Worm (Caenorhabditis elegans) whole organism, young adult: ENCODE data around the gene Y46G5A.34.

ENCODE experiments used
- B0035.1 ChIP-seq: sonication (generic microtip); optimal IDR thresholded peaks from 2 replicates; lab custom pipeline; 2016; ENCODE audit warnings: missing genetic modification characterization, mild to moderate bottlenecking, missing compliant biosample characterization, missing genotype, missing genetic modification reagents
- B0261.1 ChIP-seq: sonication (generic microtip); optimal IDR thresholded peaks from 2 replicates; lab custom pipeline; 2016; ENCODE audit warnings: mild to moderate bottlenecking, missing genetic modification characterization, moderate library complexity, missing compliant biosample characterization
- B0336.3 ChIP-seq: fragments of 200-800 bp; sonication (Bioruptor generic); IDR thresholded peaks from 2 replicates; pipeline ENCODE4 v1.3.6; 2022; ENCODE audit warnings: missing genetic modification characterization, missing compliant biosample characterization
- C06A6.2 ChIP-seq: fragments of 200-800 bp; sonication (Bioruptor generic); conservative IDR thresholded peaks from 2 replicates; pipeline ENCODE4 v1.3.6; 2022; ENCODE audit warnings: missing genetic modification characterization, missing compliant biosample characterization
- F37B4.10 ChIP-seq: fragments of 200-800 bp; sonication (Bioruptor generic); IDR thresholded peaks from 2 replicates; pipeline ENCODE4 v1.3.6; 2022; ENCODE audit warnings: missing genetic modification characterization, missing compliant biosample characterization
- F52B5.7 ChIP-seq: sonication (generic microtip); optimal IDR thresholded peaks from 2 replicates; lab custom pipeline; 2016; ENCODE audit warnings: mild to moderate bottlenecking, missing genetic modification characterization, missing compliant biosample characterization
- F57A8.1 ChIP-seq: fragments of 200-800 bp; sonication (Bioruptor generic); optimal IDR thresholded peaks from 2 replicates; lab custom pipeline; 2018; ENCODE audit warnings: mild to moderate bottlenecking, missing genetic modification characterization, moderate library complexity, missing compliant biosample characterization
- F57C9.4 ChIP-seq: sonication (generic microtip); optimal IDR thresholded peaks from 2 replicates; lab custom pipeline; 2017; ENCODE audit warnings: mild to moderate bottlenecking, missing genetic modification characterization, missing compliant biosample characterization
- Y53G8AR.9 ChIP-seq: fragments of 200-800 bp; sonication (Bioruptor generic); conservative IDR thresholded peaks from 2 replicates; pipeline ENCODE4 v1.3.6; 2022; ENCODE audit warnings: missing genetic modification reagents, missing genetic modification characterization, missing compliant biosample characterization
- Y56A3A.18 ChIP-seq: fragments of 200-800 bp; sonication (Bioruptor generic); IDR thresholded peaks from 2 replicates; pipeline ENCODE4 v1.3.6; 2022; ENCODE audit warnings: missing genetic modification reagents, missing genetic modification characterization, missing compliant biosample characterization
- Y67H2A.10 ChIP-seq: fragments of 200-800 bp; sonication (Bioruptor generic); conservative IDR thresholded peaks from 2 replicates; pipeline ENCODE4 v1.3.6; 2022; ENCODE audit warnings: missing genetic modification reagents, missing genetic modification characterization, missing compliant biosample characterization
- atf-7 ChIP-seq: sonication (generic microtip); optimal IDR thresholded peaks from 2 replicates; lab custom pipeline; 2017; ENCODE audit warnings: mild to moderate bottlenecking, missing genetic modification characterization, missing compliant biosample characterization
- athp-1 ChIP-seq: sonication (generic microtip); optimal IDR thresholded peaks from 2 replicates; lab custom pipeline; 2017; ENCODE audit warnings: mild to moderate bottlenecking, missing genetic modification characterization, missing compliant biosample characterization
- attf-5 ChIP-seq: fragments of 200-800 bp; sonication (Bioruptor generic); optimal IDR thresholded peaks from 2 replicates; lab custom pipeline; 2018; ENCODE audit warnings: mild to moderate bottlenecking, missing genetic modification characterization, missing compliant biosample characterization
- cebp-1 ChIP-seq, 2 experiments: fragments of 200-800 bp in 1 of 2; sonication (Bioruptor generic) in 1 of 2; sonication (generic microtip) in 1 of 2; IDR thresholded peaks in 1 of 2; optimal IDR thresholded peaks in 1 of 2; 2 replicates each; pipeline versions ENCODE4 v1.3.6 to Lab custom; 2017 to 2022; ENCODE audit warnings: missing compliant biosample characterization in 2 of 2, missing genetic modification characterization in 2 of 2, mild to moderate bottlenecking in 1 of 2, missing genetic modification reagents in 1 of 2, moderate library complexity in 1 of 2
- cebp-2 ChIP-seq: fragments of 200-800 bp; sonication (Bioruptor generic); IDR thresholded peaks from 2 replicates; pipeline ENCODE4 v1.3.6; 2022; ENCODE audit warnings: missing genetic modification characterization, missing compliant biosample characterization
- ceh-100 ChIP-seq: fragments of 200-800 bp; sonication (Bioruptor generic); IDR thresholded peaks from 2 replicates; pipeline ENCODE4 v1.3.6; 2022; ENCODE audit warnings: missing genetic modification reagents, missing genetic modification characterization, missing compliant biosample characterization
- ceh-27 ChIP-seq: fragments of 200-800 bp; sonication (Bioruptor generic); optimal IDR thresholded peaks from 2 replicates; lab custom pipeline; 2018; ENCODE audit warnings: mild to moderate bottlenecking, missing genetic modification characterization, moderate library complexity, missing compliant biosample characterization
- ceh-40 ChIP-seq: fragments of 200-800 bp; sonication (Bioruptor generic); IDR thresholded peaks from 2 replicates; pipeline ENCODE4 v1.3.6; 2022; ENCODE audit warnings: missing genetic modification characterization, missing compliant biosample characterization
- chd-7 ChIP-seq: sonication (generic microtip); optimal IDR thresholded peaks from 2 replicates; lab custom pipeline; 2016; ENCODE audit warnings: mild to moderate bottlenecking, missing genetic modification characterization, moderate library complexity, missing compliant biosample characterization
- dpff-1 ChIP-seq: sonication (generic microtip); optimal IDR thresholded peaks from 2 replicates; lab custom pipeline; 2017; ENCODE audit warnings: mild to moderate bottlenecking, missing genetic modification characterization, missing compliant biosample characterization
- efl-1 ChIP-seq: fragments of 150-350 bp; optimal IDR thresholded peaks from 2 replicates; lab custom pipeline; 2014; ENCODE audit warnings: missing biosample characterization, missing genetic modification reagents, missing genetic modification characterization
- egl-44 ChIP-seq: fragments of 200-800 bp; sonication (Bioruptor generic); IDR thresholded peaks from 2 replicates; pipeline ENCODE4 v1.3.6; 2022; ENCODE audit warnings: missing genetic modification reagents, missing genetic modification characterization, missing compliant biosample characterization
- egrh-3 ChIP-seq: fragments of 200-800 bp; sonication (Bioruptor generic); IDR thresholded peaks from 2 replicates; pipeline ENCODE4 v1.3.6; 2022; ENCODE audit warnings: missing genetic modification reagents, missing genetic modification characterization, missing compliant biosample characterization
- ekl-4 ChIP-seq: fragments of 200-800 bp; sonication (Bioruptor generic); IDR thresholded peaks from 2 replicates; pipeline ENCODE4 v1.3.6; 2022; ENCODE audit warnings: missing genetic modification reagents, missing genetic modification characterization, missing compliant biosample characterization
- him-1 ChIP-seq: sonication (generic microtip); optimal IDR thresholded peaks from 2 replicates; lab custom pipeline; 2016; ENCODE audit warnings: missing genotype, missing genetic modification reagents, missing genetic modification characterization, missing compliant biosample characterization
- hlh-26 ChIP-seq: fragments of 200-800 bp; sonication (Bioruptor generic); conservative IDR thresholded peaks from 2 replicates; pipeline ENCODE4 v1.3.6; 2022; ENCODE audit warnings: missing genetic modification reagents, missing genetic modification characterization, missing compliant biosample characterization
- hmg-20 ChIP-seq: fragments of 200-800 bp; sonication (Bioruptor generic); IDR thresholded peaks from 2 replicates; pipeline ENCODE4 v1.3.6; 2022; ENCODE audit warnings: missing genetic modification reagents, missing genetic modification characterization, missing compliant biosample characterization
- hrde-1 ChIP-seq: sonication (generic microtip); optimal IDR thresholded peaks from 2 replicates; lab custom pipeline; 2016; ENCODE audit warnings: missing genetic modification characterization, mild to moderate bottlenecking, missing compliant biosample characterization, moderate library complexity, missing genotype, missing genetic modification reagents, borderline replicate concordance
- lin-40 ChIP-seq: sonication (generic microtip); optimal IDR thresholded peaks from 2 replicates; lab custom pipeline; 2016; ENCODE audit warnings: missing genetic modification characterization, mild to moderate bottlenecking, missing compliant biosample characterization, missing genotype, missing genetic modification reagents
- lsy-27 ChIP-seq: sonication (generic microtip); optimal IDR thresholded peaks from 2 replicates; lab custom pipeline; 2017; ENCODE audit warnings: missing genetic modification characterization, mild to moderate bottlenecking, missing compliant biosample characterization, antibody characterized with exemption, missing genotype, borderline replicate concordance; ENCODE audit not compliant: insufficient read depth
- madf-6 ChIP-seq: fragments of 200-800 bp; sonication (Bioruptor generic); IDR thresholded peaks from 2 replicates; pipeline ENCODE4 v1.3.6; 2022; ENCODE audit warnings: missing genetic modification reagents, missing genetic modification characterization, missing compliant biosample characterization
- madf-8 ChIP-seq: fragments of 200-800 bp; sonication (Bioruptor generic); conservative IDR thresholded peaks from 2 replicates; pipeline ENCODE4 v1.3.6; 2022; ENCODE audit warnings: missing genetic modification reagents, missing genetic modification characterization, missing compliant biosample characterization
- mel-28 ChIP-seq: sonication (generic microtip); optimal IDR thresholded peaks from 2 replicates; lab custom pipeline; 2016; ENCODE audit warnings: borderline replicate concordance, mild to moderate bottlenecking, missing genetic modification characterization, missing compliant biosample characterization
- nfyb-1 ChIP-seq: fragments of 200-800 bp; sonication (Bioruptor generic); IDR thresholded peaks from 2 replicates; pipeline ENCODE4 v1.3.6; 2022; ENCODE audit warnings: missing genetic modification reagents, missing genetic modification characterization, missing compliant biosample characterization
- nhr-120 ChIP-seq: fragments of 200-800 bp; sonication (Bioruptor generic); IDR thresholded peaks from 2 replicates; pipeline ENCODE4 v1.3.6; 2022; ENCODE audit warnings: missing genetic modification characterization, missing compliant biosample characterization
- nhr-80 ChIP-seq: sonication (generic microtip); optimal IDR thresholded peaks from 2 replicates; lab custom pipeline; 2016; ENCODE audit warnings: missing genetic modification characterization, missing compliant biosample characterization
- repo-1 ChIP-seq: sonication (generic microtip); optimal IDR thresholded peaks from 2 replicates; lab custom pipeline; 2017; ENCODE audit warnings: mild to moderate bottlenecking, missing genetic modification characterization, missing compliant biosample characterization
- rpc-1 ChIP-seq, 2 experiments: fragments of 150-350 bp in 1 of 2; sonication (generic microtip) in 1 of 2; optimal IDR thresholded peaks; 2 replicates each; lab custom pipeline; 2014 to 2018; ENCODE audit warnings: missing biosample characterization in 1 of 2, missing genetic modification characterization in 1 of 2, missing genetic modification reagents in 1 of 2, missing genotype in 1 of 2
- snpc-3.4 ChIP-seq: sonication (generic microtip); optimal IDR thresholded peaks from 2 replicates; lab custom pipeline; 2017; ENCODE audit warnings: missing genetic modification characterization, mild to moderate bottlenecking, missing compliant biosample characterization, antibody characterized with exemption, moderate library complexity, missing genotype, missing genetic modification reagents
- snpc-4 ChIP-seq, 5 experiments: fragments of 150-350 bp in 1 of 5; sonication (generic microtip) in 4 of 5; optimal IDR thresholded peaks; 2 replicates each; lab custom pipeline; 2014 to 2018; ENCODE audit warnings: missing genetic modification characterization in 5 of 5, missing biosample characterization in 3 of 5, antibody characterized with exemption in 2 of 5, mild to moderate bottlenecking in 2 of 5, missing compliant biosample characterization in 2 of 5, missing genotype in 2 of 5, moderate library complexity in 2 of 5, missing genetic modification reagents in 1 of 5
- ztf-22 ChIP-seq: fragments of 200-800 bp; sonication (Bioruptor generic); optimal IDR thresholded peaks from 2 replicates; lab custom pipeline; 2018; ENCODE audit warnings: mild to moderate bottlenecking, missing genetic modification characterization, moderate library complexity, missing compliant biosample characterization
- ztf-25 ChIP-seq: fragments of 200-800 bp; sonication (Bioruptor generic); IDR thresholded peaks from 2 replicates; pipeline ENCODE4 v1.3.6; 2022; ENCODE audit warnings: missing genetic modification reagents, missing genetic modification characterization, missing compliant biosample characterization
- ztf-26 ChIP-seq: sonication (generic microtip); optimal IDR thresholded peaks from 2 replicates; lab custom pipeline; 2017; ENCODE audit warnings: missing genetic modification characterization, missing compliant biosample characterization
- ztf-3 ChIP-seq: fragments of 200-800 bp; sonication (Bioruptor generic); optimal IDR thresholded peaks from 2 replicates; lab custom pipeline; 2018; ENCODE audit warnings: mild to moderate bottlenecking, missing genetic modification characterization, missing compliant biosample characterization

The Y46G5A.34 gene

DNA sequence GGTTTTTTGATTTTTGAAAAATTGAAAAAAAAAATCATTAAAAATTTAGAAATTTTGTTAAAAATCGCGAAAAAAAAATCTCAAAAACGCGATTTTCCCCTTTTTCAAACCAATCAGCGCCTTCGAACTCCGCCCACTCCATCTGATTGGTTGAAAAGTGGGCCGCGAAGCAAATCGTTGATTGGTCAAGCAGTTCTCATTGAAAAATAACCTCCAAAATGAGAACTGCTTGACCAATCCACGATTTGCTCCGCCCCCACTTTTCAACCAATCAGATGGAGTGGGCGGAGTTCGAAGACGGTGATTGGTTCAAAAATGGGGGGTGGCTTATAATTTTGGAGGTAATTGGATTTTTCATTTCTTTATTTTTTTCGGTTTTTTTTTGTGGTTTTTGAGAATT, 13.9 kb downstream of the Y46G5A.34 start:
- TF ChIP-seq atf-7 (tag; lab: Kevin White, UChicago), result no peak
- TF ChIP-seq hmg-20 (GFP tag; lab: Robert Waterston, UW), result no peak
- TF ChIP-seq hlh-26 (GFP tag; lab: Robert Waterston, UW), result no peak
- no peak for TF ChIP-seq lin-40 (tag; lab: Kevin White, UChicago)
- no peak for TF ChIP-seq efl-1
- no peak for TF ChIP-seq B0261.1 (tag; lab: Kevin White, UChicago)
- TF ChIP-seq Y67H2A.10 (GFP tag; lab: Robert Waterston, UW), result no peak
- TF ChIP-seq nfyb-1, result peak; percentile 70

DNA sequence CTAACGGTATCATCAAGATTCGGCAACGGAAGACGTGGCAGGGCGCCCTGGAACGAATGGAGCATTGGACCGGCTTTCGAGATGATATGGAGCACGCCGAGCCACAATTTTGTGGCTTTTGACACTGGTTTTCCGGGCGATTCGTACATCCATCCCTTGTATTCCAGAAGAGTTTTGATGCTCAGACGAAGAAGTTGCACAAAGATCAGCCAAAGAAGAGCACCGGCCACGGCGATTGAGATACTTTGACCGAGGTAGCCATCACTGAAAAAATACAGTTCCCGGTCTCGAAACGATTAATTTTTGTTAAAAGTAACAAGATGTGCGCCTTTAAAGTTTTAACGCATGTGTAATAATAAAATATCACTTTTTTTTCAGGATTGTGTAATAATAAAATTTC, 18.7 kb downstream of the Y46G5A.34 start:
- TF ChIP-seq lin-40 (tag; lab: Kevin White, UChicago) (no peak), repo-1 (peak; percentile 13), Y56A3A.18 (GFP tag; lab: Robert Waterston, UW) (0 out of 2 replicates have a peak, but pooled peaks have one; percentile 45), ztf-25 (GFP tag; lab: Robert Waterston, UW) (no peak), egl-44 (GFP tag; lab: Robert Waterston, UW) (no peak), cebp-2 (GFP tag; lab: Robert Waterston, UW) (no peak), B0336.3 (GFP tag; lab: Robert Waterston, UW) (peak; percentile 63), F37B4.10 (0 out of 2 replicates have a peak, but pooled peaks have one; percentile 76), ceh-40 (GFP tag; lab: Robert Waterston, UW) (no peak), snpc-4 (GFP tag; optimal IDR thresholded peaks at IDR 0.05; lab: Kevin White, UChicago) (no peak), snpc-4 (tag; optimal IDR thresholded peaks at IDR 0.05; lab: Kevin White, UChicago) (no peak), C06A6.2 (GFP tag; lab: Robert Waterston, UW) (no peak), ztf-22 (GFP tag; lab: Kevin White, UChicago) (no peak), attf-5 (no peak), nhr-120 (GFP tag; lab: Robert Waterston, UW) (no peak), F57A8.1 (GFP tag; lab: Kevin White, UChicago) (no peak), hrde-1 (tag; lab: Kevin White, UChicago) (no peak), ztf-3 (GFP tag; lab: Kevin White, UChicago) (no peak), nhr-80 (tag; lab: Kevin White, UChicago) (no peak), F52B5.7 (tag; lab: Kevin White, UChicago) (peak; percentile 35), lsy-27 (tag; lab: Kevin White, UChicago) (no peak), him-1 (tag; lab: Kevin White, UChicago) (no peak), rpc-1 (optimal IDR thresholded peaks at IDR 0.05; lab: Kevin White, UChicago) (no peak), rpc-1 (tag; optimal IDR thresholded peaks at IDR 0.05; lab: Kevin White, UChicago) (no peak), madf-6 (GFP tag; lab: Robert Waterston, UW) (no peak; the same call in 1 of the 2 replicates), dpff-1 (tag; lab: Kevin White, UChicago) (no peak), B0035.1 (tag; lab: Kevin White, UChicago) (no peak), ekl-4 (GFP tag; lab: Robert Waterston, UW) (no peak), athp-1 (tag; lab: Kevin White, UChicago) (no peak), madf-8 (GFP tag; lab: Robert Waterston, UW) (no peak), nfyb-1 (peak; percentile 57; the same call in 1 of the 2 replicates), cebp-1 (GFP tag; IDR thresholded peaks at IDR 0.05; lab: Robert Waterston, UW) (no peak), cebp-1 (tag; optimal IDR thresholded peaks at IDR 0.05; lab: Kevin White, UChicago) (peak; percentile 39), ztf-26 (tag; lab: Kevin White, UChicago) (peak; percentile 16), Y53G8AR.9 (GFP tag; lab: Robert Waterston, UW) (peak; percentile 28; the same call in 1 of the 2 replicates), ceh-27 (GFP tag; lab: Kevin White, UChicago) (no peak), F57C9.4 (tag; lab: Kevin White, UChicago) (peak; percentile 40), snpc-3.4 (tag; lab: Kevin White, UChicago) (no peak), ceh-100 (GFP tag; lab: Robert Waterston, UW) (no peak), chd-7 (tag; lab: Kevin White, UChicago) (peak; percentile 19), egrh-3 (GFP tag; lab: Robert Waterston, UW) (no peak), mel-28 (tag; lab: Kevin White, UChicago) (peak; percentile 55)
